Worm (Caenorhabditis elegans) whole organism, L3 larva: ENCODE results near the gene sre-7.

Source experiments
- aly-2 ChIP-seq: fragments of 150-350 bp; optimal IDR thresholded peaks from 2 replicates; lab custom pipeline; 2014; ENCODE audit warnings: missing biosample characterization, missing genetic modification characterization
- ama-1 ChIP-seq: fragments of 150-350 bp; optimal IDR thresholded peaks from 2 replicates; lab custom pipeline; 2018
- ceh-16 ChIP-seq: sonication (generic microtip); optimal IDR thresholded peaks from 2 replicates; lab custom pipeline; 2017; ENCODE audit warnings: missing biosample characterization, missing genetic modification characterization
- ceh-28 ChIP-seq: fragments of 150-350 bp; optimal IDR thresholded peaks from 2 replicates; lab custom pipeline; 2014; ENCODE audit warnings: missing biosample characterization, missing genetic modification reagents, missing genetic modification characterization
- ceh-9 ChIP-seq: sonication (generic microtip); optimal IDR thresholded peaks from 2 replicates; lab custom pipeline; 2018; ENCODE audit warnings: missing biosample characterization, missing genetic modification characterization
- egl-5 ChIP-seq: fragments of 150-350 bp; optimal IDR thresholded peaks from 2 replicates; lab custom pipeline; 2017; ENCODE audit warnings: missing biosample characterization, missing genetic modification reagents, missing genetic modification characterization, inconsistent platforms
- elt-1 ChIP-seq: fragments of 150-350 bp; optimal IDR thresholded peaks from 2 replicates; lab custom pipeline; 2014; ENCODE audit warnings: missing biosample characterization, missing genetic modification characterization
- elt-3 ChIP-seq, 3 experiments: fragments of 150-350 bp in 1 of 3; sonication (generic microtip) in 2 of 3; optimal IDR thresholded peaks; 2 replicates in 2 of 3; 4 replicates in 1 of 3; lab custom pipeline; 2014 to 2017; ENCODE audit warnings: missing biosample characterization in 3 of 3, missing genetic modification characterization in 3 of 3
- eor-1 ChIP-seq, 2 experiments: fragments of 150-350 bp; optimal IDR thresholded peaks; 2 replicates each; lab custom pipeline; 2014 to 2018; ENCODE audit warnings: missing biosample characterization in 2 of 2, missing genetic modification characterization in 2 of 2
- fkh-10 ChIP-seq: sonication (generic microtip); optimal IDR thresholded peaks from 2 replicates; lab custom pipeline; 2017; ENCODE audit warnings: missing biosample characterization, missing genetic modification reagents, missing genetic modification characterization
- fos-1 ChIP-seq: fragments of 150-350 bp; optimal IDR thresholded peaks from 2 replicates; lab custom pipeline; 2014; ENCODE audit warnings: missing biosample characterization, missing genetic modification characterization
- hmg-11 ChIP-seq: sonication (generic microtip); optimal IDR thresholded peaks from 2 replicates; lab custom pipeline; 2016; ENCODE audit warnings: missing genetic modification characterization, missing compliant biosample characterization
- jun-1 ChIP-seq: fragments of 150-350 bp; optimal IDR thresholded peaks from 2 replicates; lab custom pipeline; 2014; ENCODE audit warnings: missing biosample characterization, missing genetic modification reagents, missing genetic modification characterization
- lin-15B ChIP-seq: fragments of 150-350 bp; optimal IDR thresholded peaks from 2 replicates; lab custom pipeline; 2014; ENCODE audit warnings: missing biosample characterization, missing genetic modification characterization
- lin-39 ChIP-seq: fragments of 150-350 bp; optimal IDR thresholded peaks from 2 replicates; lab custom pipeline; 2018; ENCODE audit warnings: missing biosample characterization, missing genetic modification reagents, missing genetic modification characterization
- lsy-12 ChIP-seq: sonication (generic microtip); optimal IDR thresholded peaks from 2 replicates; lab custom pipeline; 2016; ENCODE audit warnings: mild to moderate bottlenecking, missing genetic modification characterization, missing compliant biosample characterization
- mdl-1 ChIP-seq: fragments of 150-350 bp; optimal IDR thresholded peaks from 2 replicates; lab custom pipeline; 2014; ENCODE audit warnings: missing biosample characterization, missing genetic modification characterization
- mml-1 ChIP-seq: fragments of 150-350 bp; sonication (generic microtip); optimal IDR thresholded peaks from 3 replicates; lab custom pipeline; 2014; ENCODE audit warnings: missing biosample characterization, missing genetic modification characterization
- nfya-1 ChIP-seq: sonication (generic microtip); optimal IDR thresholded peaks from 2 replicates; lab custom pipeline; 2017; ENCODE audit warnings: missing genetic modification characterization, mild to moderate bottlenecking, missing compliant biosample characterization, antibody characterized with exemption, moderate library complexity; ENCODE audit not compliant: insufficient read depth
- nhr-12 ChIP-seq: fragments of 150-350 bp; optimal IDR thresholded peaks from 2 replicates; lab custom pipeline; 2014; ENCODE audit warnings: missing biosample characterization, missing genetic modification characterization
- nhr-23 ChIP-seq: fragments of 150-350 bp; optimal IDR thresholded peaks from 2 replicates; lab custom pipeline; 2014; ENCODE audit warnings: missing biosample characterization, missing genetic modification reagents, missing genetic modification characterization
- nhr-25 ChIP-seq: sonication (generic microtip); optimal IDR thresholded peaks from 2 replicates; lab custom pipeline; 2017; ENCODE audit warnings: missing biosample characterization, missing genetic modification characterization
- nhr-43 ChIP-seq: sonication (generic microtip); optimal IDR thresholded peaks from 2 replicates; lab custom pipeline; 2016; ENCODE audit warnings: mild to moderate bottlenecking, missing genetic modification characterization, missing compliant biosample characterization; ENCODE audit not compliant: poor library complexity, severe bottlenecking
- nhr-67 ChIP-seq: fragments of 150-350 bp; optimal IDR thresholded peaks from 2 replicates; lab custom pipeline; 2014; ENCODE audit warnings: missing biosample characterization, missing genetic modification characterization
- nhr-76 ChIP-seq: fragments of 150-350 bp; sonication (generic microtip); optimal IDR thresholded peaks from 5 replicates; lab custom pipeline; 2014; ENCODE audit warnings: missing biosample characterization, missing genetic modification characterization
- pha-4 ChIP-seq: fragments of 150-350 bp; optimal IDR thresholded peaks from 2 replicates; lab custom pipeline; 2014; ENCODE audit warnings: missing biosample characterization, missing genetic modification reagents, missing genetic modification characterization
- pqm-1 ChIP-seq: fragments of 150-350 bp; optimal IDR thresholded peaks from 2 replicates; lab custom pipeline; 2017; ENCODE audit warnings: missing biosample characterization, missing genetic modification characterization, inconsistent platforms
- snpc-4 ChIP-seq: fragments of 150-350 bp; optimal IDR thresholded peaks from 2 replicates; lab custom pipeline; 2014; ENCODE audit warnings: missing biosample characterization, missing genetic modification characterization
- tbx-2 ChIP-seq: sonication (generic microtip); optimal IDR thresholded peaks from 2 replicates; lab custom pipeline; 2016; ENCODE audit warnings: mild to moderate bottlenecking, missing genetic modification characterization, missing compliant biosample characterization
- unc-39 ChIP-seq: sonication (generic microtip); optimal IDR thresholded peaks from 4 replicates; lab custom pipeline; 2017; ENCODE audit warnings: missing biosample characterization, missing genetic modification characterization
- unc-62 ChIP-seq: fragments of 150-350 bp; sonication (generic microtip); optimal IDR thresholded peaks from 4 replicates; lab custom pipeline; 2014; ENCODE audit warnings: missing biosample characterization, missing genetic modification reagents, missing genetic modification characterization
- zag-1 ChIP-seq: fragments of 150-350 bp; optimal IDR thresholded peaks from 2 replicates; lab custom pipeline; 2014; ENCODE audit warnings: missing biosample characterization, missing genetic modification characterization
- ztf-11 ChIP-seq: fragments of 150-350 bp; optimal IDR thresholded peaks from 2 replicates; lab custom pipeline; 2014; ENCODE audit warnings: missing biosample characterization, missing genetic modification characterization
- ztf-4 ChIP-seq: fragments of 150-350 bp; optimal IDR thresholded peaks from 2 replicates; lab custom pipeline; 2014; ENCODE audit warnings: missing biosample characterization, missing genetic modification characterization

The sre-7 gene

ce11 chrV:14235942-14236341 lies 8.1 kb upstream of the sre-7 start, which contains the start of gene ent-3:
Gene ent-3 (minus strand): TSS chrV:14236042.
- TF ChIP-seq ceh-28 (tag; lab: Kevin White, UChicago) (no peak), nhr-67 (tag; lab: Kevin White, UChicago) (no peak), eor-1 (tag; optimal IDR thresholded peaks at IDR 0.05; lab: Kevin White, UChicago) (no peak), snpc-4 (tag; lab: Kevin White, UChicago) (no peak), jun-1 (tag; lab: Kevin White, UChicago) (no peak), ztf-11 (tag; lab: Kevin White, UChicago) (no peak), unc-62 (no peak), egl-5 (tag; lab: Kevin White, UChicago) (no peak), elt-1 (tag; lab: Kevin White, UChicago) (no peak), tbx-2 (tag; lab: Kevin White, UChicago) (no peak)
- TF ChIP-seq, all 47 proteins: peak for 0

ce11 chrV:14240694-14241201 lies 3.3 kb upstream of the sre-7 start, which contains the start of gene K02E11.10:
Gene K02E11.10 (minus strand): TSS chrV:14241151.
- no peak for TF ChIP-seq elt-1 (tag; lab: Kevin White, UChicago)
- TF ChIP-seq ztf-4 (tag; lab: Kevin White, UChicago): no peak
- TF ChIP-seq nhr-12 (tag; lab: Kevin White, UChicago): no peak
- TF ChIP-seq lin-39 (tag; lab: Kevin White, UChicago): no peak

- TF ChIP-seq unc-62 (no peak), snpc-4 (tag; lab: Kevin White, UChicago) (no peak), mml-1 (tag; lab: Kevin White, UChicago) (no peak)
- TF ChIP-seq, all 47 proteins: peak for 0
Observed at ce11 chrV:14246761-14247160, 2.8 kb downstream of the sre-7 start, which contains the start of gene K02E11.3. Gene K02E11.3 (minus strand): TSS chrV:14246861.

ce11 chrV:14248025-14248424 lies 4.0 kb downstream of the sre-7 start, which contains the start of gene K02E11.4:
Gene K02E11.4 (minus strand): TSS chrV:14248125.
- TF ChIP-seq snpc-4 (tag; lab: Kevin White, UChicago) (no peak), nhr-23 (tag; lab: Kevin White, UChicago) (no peak), zag-1 (tag; lab: Kevin White, UChicago) (no peak), ztf-4 (tag; lab: Kevin White, UChicago) (no peak), aly-2 (tag; lab: Kevin White, UChicago) (no peak), egl-5 (tag; lab: Kevin White, UChicago) (no peak), ama-1 (lab: Kevin White, UChicago) (no peak), lin-15B (tag; lab: Kevin White, UChicago) (no peak), fkh-10 (GFP tag; lab: Kevin White, UChicago) (no peak)

- TF ChIP-seq ceh-16 (tag; lab: Kevin White, UChicago) (no peak), tbx-2 (tag; lab: Kevin White, UChicago) (no peak), lsy-12 (tag; lab: Kevin White, UChicago) (no peak), ztf-4 (tag; lab: Kevin White, UChicago) (no peak), lin-15B (tag; lab: Kevin White, UChicago) (no peak), fkh-10 (GFP tag; lab: Kevin White, UChicago) (no peak), hmg-11 (no peak), fos-1 (tag; lab: Kevin White, UChicago) (no peak), egl-5 (tag; lab: Kevin White, UChicago) (no peak), nhr-23 (tag; lab: Kevin White, UChicago) (no peak), elt-3 (tag; optimal IDR thresholded peaks at IDR 0.05; lab: Kevin White, UChicago) (no peak), unc-39 (tag; lab: Kevin White, UChicago) (no peak), ama-1 (lab: Kevin White, UChicago) (no peak), ceh-9 (tag; lab: Kevin White, UChicago) (no peak), ztf-11 (tag; lab: Kevin White, UChicago) (no peak), mdl-1 (tag; lab: Kevin White, UChicago) (no peak), nhr-12 (tag; lab: Kevin White, UChicago) (no peak)
Observed at ce11 chrV:14248654-14249053, 4.7 kb downstream of the sre-7 start, which contains the start of gene K02E11.6. Gene K02E11.6 (plus strand): TSS chrV:14248802.

ce11 chrV:14252025-14252424 lies 8.0 kb downstream of the sre-7 start, which contains the start of gene K02E11.5:
Gene K02E11.5 (plus strand): TSS chrV:14252325.
- TF ChIP-seq ztf-4 (tag; lab: Kevin White, UChicago) (no peak), pha-4 (tag; lab: Kevin White, UChicago) (no peak), nhr-67 (tag; lab: Kevin White, UChicago) (no peak), pqm-1 (no peak), nhr-76 (no peak), nhr-25 (no peak), mdl-1 (tag; lab: Kevin White, UChicago) (no peak), nhr-12 (tag; lab: Kevin White, UChicago) (no peak), nfya-1 (tag; lab: Kevin White, UChicago) (no peak), jun-1 (tag; lab: Kevin White, UChicago) (no peak), fos-1 (tag; lab: Kevin White, UChicago) (no peak), elt-1 (tag; lab: Kevin White, UChicago) (no peak), nhr-43 (tag; lab: Kevin White, UChicago) (no peak), unc-39 (tag; lab: Kevin White, UChicago) (no peak), hmg-11 (no peak)
